Worm (Caenorhabditis elegans) whole organism, L1 larva: ENCODE measurements around the gene pde-12.

ENCODE experiments used
- ama-1 ChIP-seq: fragments of 150-350 bp; optimal IDR thresholded peaks from 2 replicates; lab custom pipeline; 2014
- pax-3 ChIP-seq: fragments of 200-800 bp; sonication (Bioruptor generic); optimal IDR thresholded peaks from 2 replicates; lab custom pipeline; 2018; ENCODE audit warnings: mild to moderate bottlenecking, missing genetic modification characterization, moderate library complexity, missing compliant biosample characterization

ce11 chrIII:10805172-10805571 is 39.6 kb downstream of the pde-12 start:
- TF ChIP-seq pax-3 (tag; lab: Kevin White, UChicago), result no peak
- TF ChIP-seq ama-1 (lab: Kevin White, UChicago), result no peak
